Fruit fly (Drosophila melanogaster): ENCODE data around the gene Or67d.

Gene Or67d

dm6 chr3L:10258738-10259137, 14.3 kb upstream of the Or67d start:
- TF ChIP-seq tai (GFP tag; optimal IDR thresholded peaks at IDR 0.05) = no peak
- TF ChIP-seq Myc (optimal IDR thresholded peaks at IDR 0.05) = no peak
- TF ChIP-seq Dif (GFP tag; optimal IDR thresholded peaks at IDR 0.05; ENCODE audit: partially characterized antibody) = no peak
- TF ChIP-seq foxo (GFP tag; optimal IDR thresholded peaks at IDR 0.05) = no peak
- TF ChIP-seq CrebA (GFP tag; optimal IDR thresholded peaks at IDR 0.05; ENCODE audit: borderline replicate concordance) = no peak
- TF ChIP-seq h (GFP tag; optimal IDR thresholded peaks at IDR 0.05) = no peak
- TF ChIP-seq Hnf4 (GFP tag; optimal IDR thresholded peaks at IDR 0.05) = no peak
- no peak for TF ChIP-seq Dfd (GFP tag; optimal IDR thresholded peaks at IDR 0.05)
- no peak for TF ChIP-seq ey (GFP tag; optimal IDR thresholded peaks at IDR 0.05)
- no peak for TF ChIP-seq Abd-B (GFP tag; optimal IDR thresholded peaks at IDR 0.05)

dm6 chr3L:10261219-10261618, 11.8 kb upstream of the Or67d start:
- no peak for TF ChIP-seq Rel (GFP tag; optimal IDR thresholded peaks at IDR 0.05)
- TF ChIP-seq Rel (tag; optimal IDR thresholded peaks at IDR 0.05) = no peak
- TF ChIP-seq foxo (GFP tag; optimal IDR thresholded peaks at IDR 0.05) = peak in 1 of 2 experiments; percentile 22
- TF ChIP-seq Hr83 (GFP tag; optimal IDR thresholded peaks at IDR 0.05; ENCODE audit: poor library complexity, severe bottlenecking) = no peak

DNA sequence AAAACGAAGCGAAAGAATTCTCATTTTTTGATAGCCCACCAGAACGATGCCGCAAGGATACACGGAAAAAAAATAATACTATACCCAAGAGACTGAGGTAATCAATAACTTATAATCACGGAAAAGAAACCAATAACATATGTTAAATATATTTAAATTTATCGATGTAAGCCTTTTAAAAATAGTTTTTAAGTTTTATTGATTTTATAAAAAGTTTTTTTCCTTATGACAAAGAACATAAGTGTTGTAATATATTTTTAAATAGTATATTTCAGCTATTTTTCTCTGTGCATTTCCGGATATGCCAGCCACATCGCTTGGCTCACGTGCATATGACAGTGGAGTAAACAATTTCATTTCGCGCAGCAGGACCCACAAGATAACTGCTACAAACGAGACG, 10.2 kb upstream of the Or67d start:
- TF ChIP-seq HLH106 (tag; optimal IDR thresholded peaks at IDR 0.05) (peak; percentile 26), CG32264 (GFP tag; optimal IDR thresholded peaks at IDR 0.05) (no peak), Mio (GFP tag; optimal IDR thresholded peaks at IDR 0.05) (no peak), tai (GFP tag; optimal IDR thresholded peaks at IDR 0.05) (no peak), woc (GFP tag; optimal IDR thresholded peaks at IDR 0.05) (no peak), dmrt93B (GFP tag; optimal IDR thresholded peaks at IDR 0.05) (no peak), Hr83 (GFP tag; optimal IDR thresholded peaks at IDR 0.05; ENCODE audit: poor library complexity, severe bottlenecking) (no peak), usp (GFP tag; optimal IDR thresholded peaks at IDR 0.05) (no peak), sv (GFP tag; optimal IDR thresholded peaks at IDR 0.05) (no peak), fru (GFP tag; optimal IDR thresholded peaks at IDR 0.05) (peak; percentile 4), Jra (GFP tag; optimal IDR thresholded peaks at IDR 0.05) (no peak), dsf (GFP tag; optimal IDR thresholded peaks at IDR 0.05; ENCODE audit: borderline replicate concordance) (no peak), h (GFP tag; optimal IDR thresholded peaks at IDR 0.05) (no peak), psq (GFP tag; optimal IDR thresholded peaks at IDR 0.05) (no peak), OdsH (GFP tag; optimal IDR thresholded peaks at IDR 0.05) (peak; percentile 34), ey (GFP tag; optimal IDR thresholded peaks at IDR 0.05) (no peak), Dfd (GFP tag; optimal IDR thresholded peaks at IDR 0.05) (no peak), Sp1 (GFP tag; optimal IDR thresholded peaks at IDR 0.05) (peak; percentile 30), jim (GFP tag; optimal IDR thresholded peaks at IDR 0.05) (no peak), pan (optimal IDR thresholded peaks at IDR 0.05) (no peak), foxo (GFP tag; optimal IDR thresholded peaks at IDR 0.05) (peak in 1 of 2 experiments; percentile 46), Hnf4 (GFP tag; optimal IDR thresholded peaks at IDR 0.05) (no peak), Hr78 (GFP tag; optimal IDR thresholded peaks at IDR 0.05) (no peak), Myc (optimal IDR thresholded peaks at IDR 0.05) (no peak), dl (GFP tag; optimal IDR thresholded peaks at IDR 0.05; ENCODE audit: insufficient read depth in 1 of 2, partially characterized antibody in 2 of 2) (no peak), CrebA (GFP tag; optimal IDR thresholded peaks at IDR 0.05; ENCODE audit: borderline replicate concordance) (no peak), Vsx2 (GFP tag; optimal IDR thresholded peaks at IDR 0.05; ENCODE audit: partially characterized antibody) (no peak), CG9705 (GFP tag; optimal IDR thresholded peaks at IDR 0.05) (no peak), N (GFP tag; optimal IDR thresholded peaks at IDR 0.05) (no peak), GATAd (GFP tag; optimal IDR thresholded peaks at IDR 0.05) (no peak), Dif (GFP tag; optimal IDR thresholded peaks at IDR 0.05; ENCODE audit: partially characterized antibody) (no peak), rgr (GFP tag; optimal IDR thresholded peaks at IDR 0.05) (peak; percentile 13), Abd-B (GFP tag; optimal IDR thresholded peaks at IDR 0.05) (no peak), brk (GFP tag; optimal IDR thresholded peaks at IDR 0.05) (no peak), br (GFP tag; optimal IDR thresholded peaks at IDR 0.05) (no peak), sage (GFP tag; optimal IDR thresholded peaks at IDR 0.05) (no peak), lola (GFP tag; optimal IDR thresholded peaks at IDR 0.05) (no peak)
